Fruit fly (Drosophila melanogaster) whole organism: ENCODE measurements around the gene CG9497.

ENCODE experiments used
- CG8478 ChIP-seq: fragments of >200 bp; optimal IDR thresholded peaks from 2 replicates; lab custom pipeline; 2018; ENCODE audit warnings: inconsistent platforms
- Dll ChIP-seq: fragments of >200 bp; optimal IDR thresholded peaks from 2 replicates; lab custom pipeline; 2017
- EcR ChIP-seq, 2 experiments: fragments of >200 bp; optimal IDR thresholded peaks; 2 replicates each; lab custom pipeline; 2017; ENCODE audit warnings: missing biosample characterization in 2 of 2, missing genetic modification characterization in 2 of 2, missing genetic modification reagents in 2 of 2
- pan ChIP-seq: fragments of >200 bp; optimal IDR thresholded peaks from 2 replicates; lab custom pipeline; 2017
- psq ChIP-seq: fragments of >200 bp; optimal IDR thresholded peaks from 2 replicates; lab custom pipeline; 2017
- usp ChIP-seq: fragments of >200 bp; optimal IDR thresholded peaks from 2 replicates; lab custom pipeline; 2017; ENCODE audit warnings: missing biosample characterization, missing genetic modification characterization, mixed read lengths

CG9497 gene

dm6 chr2L:6366924-6367323, 18.7 kb upstream of the CG9497 start:
- TF ChIP-seq usp: no peak
- TF ChIP-seq EcR (GFP tag; optimal IDR thresholded peaks at IDR 0.05; lab: Kevin White, UChicago): no peak
- TF ChIP-seq CG8478 (lab: Kevin White, UChicago): no peak
- TF ChIP-seq pan (lab: Kevin White, UChicago): no peak
- TF ChIP-seq Dll: no peak
- TF ChIP-seq psq (lab: Kevin White, UChicago): no peak

- TF ChIP-seq CG8478 (lab: Kevin White, UChicago) (no peak), usp (no peak), psq (lab: Kevin White, UChicago) (no peak), pan (lab: Kevin White, UChicago) (no peak), Dll (no peak), EcR (GFP tag; optimal IDR thresholded peaks at IDR 0.05; lab: Kevin White, UChicago) (no peak)
Observed at dm6 chr2L:6360059-6360458, 11.8 kb upstream of the CG9497 start.

- no peak for TF ChIP-seq pan (lab: Kevin White, UChicago)
- TF ChIP-seq Dll: no peak
- TF ChIP-seq usp: no peak
- TF ChIP-seq psq (lab: Kevin White, UChicago): no peak
- TF ChIP-seq CG8478 (lab: Kevin White, UChicago): no peak
- TF ChIP-seq EcR (GFP tag; optimal IDR thresholded peaks at IDR 0.05; lab: Kevin White, UChicago): no peak
Observed at dm6 chr2L:6358218-6358617, 10.0 kb upstream of the CG9497 start, which contains the start of gene CG9500. Gene CG9500 (minus strand): TSS chr2L:6358318.

dm6 chr2L:6356686-6357362, 8.6 kb upstream of the CG9497 start:
- TF ChIP-seq pan (lab: Kevin White, UChicago): no peak
- no peak for TF ChIP-seq EcR (GFP tag; optimal IDR thresholded peaks at IDR 0.05; lab: Kevin White, UChicago)
- TF ChIP-seq CG8478 (lab: Kevin White, UChicago): no peak
- TF ChIP-seq psq (lab: Kevin White, UChicago): no peak
- TF ChIP-seq Dll: no peak
- no peak for TF ChIP-seq usp

- TF ChIP-seq CG8478 (lab: Kevin White, UChicago) (no peak), EcR (GFP tag; optimal IDR thresholded peaks at IDR 0.05; lab: Kevin White, UChicago) (no peak), Dll (no peak), usp (no peak), pan (lab: Kevin White, UChicago) (no peak), psq (lab: Kevin White, UChicago) (no peak)
Observed at dm6 chr2L:6356134-6356533, 7.9 kb upstream of the CG9497 start.

dm6 chr2L:6354656-6355055, 6.4 kb upstream of the CG9497 start, which contains the start of gene ppk14:
Gene ppk14 (plus strand): TSS chr2L:6354956.
- no peak for TF ChIP-seq EcR (GFP tag; optimal IDR thresholded peaks at IDR 0.05; lab: Kevin White, UChicago)
- no peak for TF ChIP-seq pan (lab: Kevin White, UChicago)
- no peak for TF ChIP-seq usp
- no peak for TF ChIP-seq CG8478 (lab: Kevin White, UChicago)
- TF ChIP-seq Dll: no peak
- TF ChIP-seq psq (lab: Kevin White, UChicago): no peak

- TF ChIP-seq pan (lab: Kevin White, UChicago) (no peak), usp (no peak), psq (lab: Kevin White, UChicago) (no peak), CG8478 (lab: Kevin White, UChicago) (no peak), Dll (no peak), EcR (GFP tag; optimal IDR thresholded peaks at IDR 0.05; lab: Kevin White, UChicago) (no peak)
Observed at dm6 chr2L:6354231-6354630, 6.0 kb upstream of the CG9497 start, which contains the start of gene ppk7. Gene ppk7 (minus strand): TSS chr2L:6354331.

dm6 chr2L:6351809-6352182, 3.6 kb upstream of the CG9497 start:
- no peak for TF ChIP-seq Dll
- no peak for TF ChIP-seq pan (lab: Kevin White, UChicago)
- no peak for TF ChIP-seq CG8478 (lab: Kevin White, UChicago)
- no peak for TF ChIP-seq EcR (GFP tag; optimal IDR thresholded peaks at IDR 0.05; lab: Kevin White, UChicago)
- no peak for TF ChIP-seq usp

dm6 chr2L:6350984-6351808, 3.0 kb upstream of the CG9497 start, which contains the start of gene CG9498:
Gene CG9498 (minus strand): TSS chr2L:6351034.
- TF ChIP-seq Dll (no peak), psq (lab: Kevin White, UChicago) (no peak), EcR (GFP tag; optimal IDR thresholded peaks at IDR 0.05; lab: Kevin White, UChicago) (no peak), usp (no peak), pan (lab: Kevin White, UChicago) (no peak), CG8478 (lab: Kevin White, UChicago) (no peak)

- TF ChIP-seq Dll (no peak), CG8478 (lab: Kevin White, UChicago) (no peak), usp (no peak), pan (lab: Kevin White, UChicago) (no peak), psq (lab: Kevin White, UChicago) (no peak)
Observed at dm6 chr2L:6343084-6343873, 4.9 kb downstream of the CG9497 start.

- TF ChIP-seq psq (lab: Kevin White, UChicago) (no peak), pan (lab: Kevin White, UChicago) (no peak), EcR (GFP tag; optimal IDR thresholded peaks at IDR 0.05; lab: Kevin White, UChicago) (no peak), CG8478 (lab: Kevin White, UChicago) (no peak), usp (no peak), Dll (no peak)
Observed at dm6 chr2L:6341246-6341645, 7.0 kb downstream of the CG9497 start.
